Worm (Caenorhabditis elegans): ENCODE data around the gene nlp-47.

DNA sequence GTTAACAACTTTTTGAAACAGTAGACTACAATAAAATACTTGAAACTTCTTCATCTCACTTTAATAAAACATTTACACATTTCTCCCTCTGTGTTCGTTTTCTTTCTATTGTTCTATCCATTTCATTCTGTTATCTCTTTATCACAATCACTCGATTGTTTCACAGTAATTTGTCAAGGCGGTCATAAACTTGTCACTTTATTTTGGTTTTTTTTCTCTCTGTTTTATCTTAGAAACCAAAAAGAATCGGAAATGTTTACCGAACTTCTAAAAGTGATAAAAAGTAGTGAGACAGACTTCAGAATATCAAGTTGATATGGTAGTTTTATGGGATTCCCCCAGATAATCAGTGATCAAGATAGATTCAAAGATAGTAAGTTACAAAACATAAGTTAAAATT is 48.6 kb downstream of the nlp-47 start, which contains the start of gene Y4C6B.2:
- no peak for TF ChIP-seq snpc-4 (tag; optimal IDR thresholded peaks at IDR 0.05)
- no peak for TF ChIP-seq pha-4 (tag; optimal IDR thresholded peaks at IDR 0.05)
- TF ChIP-seq unc-39 (tag; optimal IDR thresholded peaks at IDR 0.05) = no peak
- TF ChIP-seq ces-1 (GFP tag; optimal IDR thresholded peaks at IDR 0.05) = no peak
- no peak for TF ChIP-seq zip-8 (tag; optimal IDR thresholded peaks at IDR 0.05)
- TF ChIP-seq blmp-1 (tag; optimal IDR thresholded peaks at IDR 0.05) = no peak
- no peak for TF ChIP-seq lsy-2 (tag; optimal IDR thresholded peaks at IDR 0.05)
- no peak for TF ChIP-seq nhr-237 (tag; optimal IDR thresholded peaks at IDR 0.05)
- no peak for TF ChIP-seq elt-1 (tag; optimal IDR thresholded peaks at IDR 0.05; ENCODE audit: borderline replicate concordance, insufficient read depth)

Measured in whole organism, mixed stage, embryonic.